Fruit fly (Drosophila melanogaster) whole organism, larva: ENCODE results near the gene CG15043.

Experiments
- noc ChIP-seq: fragments of 200-800 bp; sonication (Bioruptor generic); optimal IDR thresholded peaks from 3 replicates; lab custom pipeline; 2019; ENCODE audit warnings: missing biosample characterization, mild to moderate bottlenecking, missing genetic modification characterization, moderate library complexity

Gene CG15043

DNA sequence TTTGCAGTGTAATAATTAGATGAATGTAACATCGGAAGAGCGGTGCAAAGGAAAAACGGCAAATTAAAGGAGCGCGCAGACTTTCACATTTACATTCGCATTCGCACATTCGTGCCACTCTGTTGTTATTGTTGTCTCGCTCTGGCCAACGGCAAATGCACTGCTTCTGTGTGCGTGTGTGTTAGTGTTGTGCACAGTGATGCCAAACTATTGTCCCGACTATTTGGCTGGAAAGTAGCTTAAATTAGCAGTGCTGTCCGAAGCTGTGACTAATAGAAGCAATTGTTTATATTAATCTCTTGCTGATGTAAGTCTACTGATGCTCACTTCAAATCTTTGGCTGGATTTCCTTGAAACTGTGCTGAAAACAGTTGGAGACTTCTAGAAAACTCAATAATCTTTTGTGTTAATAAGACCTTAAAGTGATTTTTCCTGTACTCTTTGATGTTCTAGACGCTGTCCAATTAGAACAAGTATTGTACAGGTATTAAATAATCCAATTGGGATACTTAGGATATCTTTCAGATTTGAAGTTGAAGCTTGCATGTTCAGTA lies 22.1 kb upstream of the CG15043 start:
- no peak for TF ChIP-seq noc (tag; lab: Kevin White, UChicago)

DNA sequence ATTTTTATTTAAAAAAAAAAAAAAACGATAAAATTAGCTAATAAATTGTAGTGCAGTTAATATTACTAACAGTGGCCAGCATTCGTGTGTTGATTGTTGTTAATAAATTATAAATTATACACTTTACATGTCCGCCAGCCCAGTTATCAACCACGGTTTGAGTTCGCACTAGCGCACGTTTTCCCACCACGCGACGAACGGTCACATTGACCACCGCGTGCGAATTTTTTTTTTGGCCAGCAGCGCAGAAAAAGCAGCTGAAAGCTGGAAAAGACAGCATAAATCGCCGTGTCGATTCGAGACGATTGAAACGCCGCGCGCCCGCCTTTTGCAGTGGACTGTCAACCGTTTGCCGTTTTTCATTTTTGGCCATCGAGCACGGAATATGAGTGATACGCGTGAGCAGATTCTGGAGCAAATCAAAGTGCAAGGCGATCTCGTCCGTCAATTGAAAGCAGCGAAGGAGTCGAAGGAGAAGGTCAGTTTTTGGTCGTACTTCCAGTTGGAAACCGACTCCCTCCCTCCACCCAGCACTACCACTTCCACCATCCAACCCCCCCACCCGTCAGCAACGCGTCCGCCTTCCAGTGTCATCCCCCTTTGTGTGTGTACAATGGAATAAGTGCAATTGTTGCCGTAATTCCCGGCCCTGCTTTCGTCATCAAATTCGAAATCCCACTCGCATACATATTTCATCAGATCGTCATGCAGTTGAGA lies 21.4 kb upstream of the CG15043 start, which contains the start of the genes Bx and HisRS:
TSS of gene Bx (plus strand) at position 224 of the 717 bp plus-strand sequence.
TSS of gene HisRS (plus strand) at position 224 of the 717 bp plus-strand sequence.
- TF ChIP-seq noc (tag; lab: Kevin White, UChicago): no peak

DNA sequence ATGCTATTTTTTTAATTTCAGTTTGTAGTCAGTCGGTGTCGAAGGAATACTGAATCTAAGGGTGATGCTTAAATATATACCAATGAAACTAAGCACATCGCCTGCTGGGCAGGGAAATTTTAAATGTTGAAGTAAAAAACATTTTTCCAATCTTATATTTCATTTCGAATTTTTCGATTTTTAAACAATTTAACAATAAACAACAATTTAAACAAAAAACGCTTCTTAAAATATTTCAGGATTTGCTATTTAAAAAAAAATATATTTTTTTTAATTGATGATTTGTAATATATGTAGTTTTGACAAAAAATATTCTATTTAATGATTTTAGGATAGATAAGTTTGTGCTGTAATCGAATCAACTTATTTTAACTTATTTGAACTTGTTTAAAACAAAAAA lies 20.8 kb upstream of the CG15043 start, which contains the start of gene CG6470:
TSS of gene CG6470 (minus strand) at position 101 of the 400 bp plus-strand sequence.
- TF ChIP-seq noc (tag; lab: Kevin White, UChicago): no peak

DNA sequence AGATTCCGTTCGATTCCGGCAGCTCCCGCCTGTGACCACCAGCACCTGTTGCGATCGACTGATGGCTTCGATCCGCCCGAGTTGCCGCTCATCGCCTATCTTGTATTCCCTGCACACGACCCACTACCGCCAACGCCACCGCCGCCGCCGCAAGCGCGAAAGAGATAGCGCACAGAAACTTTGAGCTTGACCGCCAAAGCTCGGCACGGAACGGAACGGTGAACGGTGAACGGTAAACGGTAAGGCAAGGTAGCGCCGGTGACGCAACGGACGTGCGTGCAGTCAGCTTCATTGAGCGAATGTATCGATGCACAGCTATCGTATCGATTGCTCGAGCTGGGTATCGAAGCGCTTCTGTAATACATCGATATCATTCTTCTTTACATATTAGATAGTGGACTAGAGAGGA lies 18.3 kb upstream of the CG15043 start, which contains the start of gene Ggt-1:
TSS of gene Ggt-1 (minus strand) at position 251 of the 409 bp plus-strand sequence.
- TF ChIP-seq noc (tag; lab: Kevin White, UChicago): no peak

DNA sequence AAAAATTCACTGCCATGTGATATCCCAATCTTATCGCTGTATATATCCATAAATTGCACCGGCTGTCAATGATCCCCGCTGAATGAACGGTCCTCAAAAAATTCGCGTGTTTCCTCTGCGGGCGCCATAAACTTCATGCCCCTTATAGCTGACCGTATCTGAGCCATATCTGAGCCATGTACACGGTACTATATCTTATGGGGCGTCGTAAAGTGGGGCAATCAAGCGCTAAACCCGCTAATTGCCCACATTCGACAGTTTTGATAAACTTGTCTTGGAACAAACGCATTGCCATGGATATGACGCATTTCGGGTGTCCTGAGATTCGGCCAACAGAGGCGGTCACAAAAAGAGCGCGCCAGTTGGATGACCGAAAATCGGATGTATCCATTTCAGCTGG lies 16.9 kb upstream of the CG15043 start:
- no peak for TF ChIP-seq noc (tag; lab: Kevin White, UChicago)

DNA sequence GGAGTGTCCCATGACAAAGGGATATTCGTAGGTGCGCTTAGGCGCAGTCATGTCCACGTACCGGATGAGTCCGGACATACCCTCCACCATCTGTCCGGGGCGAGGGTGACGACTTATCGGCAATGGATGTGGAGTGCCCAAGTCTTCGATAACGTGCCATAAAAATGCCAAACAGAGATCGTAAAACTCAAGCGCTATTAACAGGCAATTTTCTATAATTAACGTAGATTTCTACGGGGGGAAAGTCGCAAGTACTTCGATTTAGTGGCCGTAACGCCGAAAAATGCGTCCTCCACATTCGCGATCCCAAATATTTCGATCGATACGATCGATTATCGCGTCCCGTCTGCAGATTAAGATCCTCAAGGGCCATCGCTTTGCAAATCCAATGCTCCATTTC lies 15.5 kb upstream of the CG15043 start:
- no peak for TF ChIP-seq noc (tag; lab: Kevin White, UChicago)

DNA sequence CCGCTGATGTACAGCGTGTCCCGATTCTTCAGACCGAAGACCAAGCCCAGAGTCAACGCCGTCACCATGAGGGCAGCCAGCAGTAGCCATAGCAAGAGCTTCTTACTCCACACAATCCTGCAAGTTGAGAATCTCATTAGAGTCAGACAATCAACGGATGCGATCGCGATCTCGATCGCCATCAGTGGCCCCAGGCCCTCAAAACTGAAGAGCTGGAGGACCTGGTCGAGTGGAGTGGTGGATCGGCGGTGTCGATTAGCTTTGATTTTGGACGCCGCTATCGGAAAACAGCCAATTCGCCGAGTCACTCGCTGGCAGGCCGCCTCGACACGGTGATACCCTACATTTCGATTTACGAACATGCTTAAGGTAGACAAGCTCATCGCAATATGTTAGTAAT lies 14.6 kb upstream of the CG15043 start:
- no peak for TF ChIP-seq noc (tag; lab: Kevin White, UChicago)

DNA sequence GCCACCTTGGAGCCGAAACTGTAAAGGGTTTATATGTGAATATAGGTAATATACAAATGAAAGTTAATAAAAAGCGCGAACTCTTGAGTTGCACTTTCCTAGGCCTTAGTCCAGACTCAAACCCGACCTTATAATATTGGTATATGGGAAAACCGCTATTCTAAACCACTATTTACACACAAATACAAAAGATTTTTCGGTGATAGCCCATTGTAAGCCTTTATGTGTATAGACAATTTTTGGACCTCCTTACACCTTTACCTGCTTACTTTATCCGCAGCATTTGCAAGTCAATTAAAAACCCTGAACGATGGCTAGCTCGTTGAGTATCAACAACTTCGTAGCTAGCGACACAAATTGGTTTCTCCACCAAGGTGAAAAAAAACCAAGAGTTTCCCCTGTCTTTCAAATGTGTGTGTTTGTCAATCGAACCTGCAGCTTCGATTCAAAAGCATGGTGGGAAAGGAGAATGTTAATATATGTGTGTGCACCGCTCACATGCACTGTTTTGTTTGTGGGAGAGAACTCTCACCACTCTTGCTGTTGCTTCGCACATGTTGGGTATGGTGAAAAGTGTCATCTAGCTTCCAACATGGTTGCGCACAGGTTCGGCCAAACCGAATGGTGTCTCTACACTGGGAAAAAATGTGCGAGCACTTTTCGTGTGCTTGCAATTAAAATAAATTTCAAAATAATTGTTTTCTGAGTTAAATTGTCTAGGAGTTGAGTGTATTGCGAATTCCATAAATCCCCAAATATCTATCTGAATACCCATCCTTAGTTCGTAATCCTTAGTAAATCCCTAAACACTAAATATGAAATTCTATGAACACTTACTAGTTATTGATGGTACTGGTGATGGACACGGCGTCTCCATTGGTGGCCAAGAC lies 12.9 kb upstream of the CG15043 start:
- no peak for TF ChIP-seq noc (tag; lab: Kevin White, UChicago)

DNA sequence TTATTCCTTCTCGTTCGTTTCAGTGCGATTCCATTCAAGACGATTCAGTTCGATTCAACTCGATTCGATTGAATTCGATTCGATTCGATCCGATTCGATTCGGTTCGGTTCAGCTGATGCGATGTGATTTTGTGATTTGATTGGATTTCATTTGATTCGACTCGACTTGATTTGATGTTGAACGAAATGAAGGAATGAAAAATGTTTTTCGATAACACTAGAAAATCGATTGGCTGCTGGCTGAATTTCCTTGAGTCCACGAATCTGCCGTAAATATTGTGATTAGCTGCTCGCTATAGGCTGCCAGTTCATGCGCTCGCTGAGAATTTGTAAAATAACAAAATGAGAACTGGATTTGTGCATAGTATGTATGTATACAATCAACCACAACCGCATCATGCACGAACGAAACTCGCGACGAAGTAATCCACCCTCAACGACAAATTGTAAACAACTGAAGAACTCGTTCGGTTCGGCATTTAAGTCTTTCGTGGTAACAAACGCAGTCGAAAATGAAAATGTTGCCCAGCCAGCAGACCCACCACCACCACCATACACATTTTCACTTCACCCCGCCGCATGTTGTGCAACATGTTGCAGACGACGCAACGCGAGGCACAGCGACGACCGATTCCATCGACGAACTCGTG lies 11.1 kb upstream of the CG15043 start, which contains the start of gene Wnt5:
TSS of gene Wnt5 (minus strand) at position 458 of the 650 bp plus-strand sequence.
- no peak for TF ChIP-seq noc (tag; lab: Kevin White, UChicago)

DNA sequence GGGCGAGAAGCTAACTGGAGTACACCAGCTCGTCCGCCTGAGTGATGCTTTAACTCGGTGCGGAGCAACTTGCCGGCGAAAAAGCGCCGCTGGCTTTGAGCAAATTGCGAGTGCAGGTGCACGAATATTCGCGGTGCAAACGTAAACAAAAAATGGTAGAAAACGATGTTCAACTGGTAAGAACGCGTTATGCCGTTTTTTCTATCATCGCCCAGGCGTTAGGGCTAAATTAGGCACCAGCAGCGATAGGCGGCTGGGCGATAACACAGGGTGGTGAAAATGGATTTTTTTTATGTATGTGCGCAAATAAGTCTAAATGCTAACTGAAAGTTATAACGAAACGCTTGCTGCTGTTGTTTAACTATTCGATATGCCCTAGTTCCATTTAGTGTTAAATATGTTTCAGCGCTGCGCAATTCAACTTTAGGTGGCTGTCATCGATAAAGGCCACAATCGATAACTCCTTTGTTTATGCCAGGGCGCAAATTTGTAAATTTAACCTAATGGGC lies 5.8 kb upstream of the CG15043 start, which contains the start of the genes Pgant7 and Xrcc2:
TSS of gene Pgant7 (minus strand) at position 308 of the 509 bp plus-strand sequence.
TSS of gene Xrcc2 (plus strand) at position 449 of the 509 bp plus-strand sequence.
- no peak for TF ChIP-seq noc (tag; lab: Kevin White, UChicago)

DNA sequence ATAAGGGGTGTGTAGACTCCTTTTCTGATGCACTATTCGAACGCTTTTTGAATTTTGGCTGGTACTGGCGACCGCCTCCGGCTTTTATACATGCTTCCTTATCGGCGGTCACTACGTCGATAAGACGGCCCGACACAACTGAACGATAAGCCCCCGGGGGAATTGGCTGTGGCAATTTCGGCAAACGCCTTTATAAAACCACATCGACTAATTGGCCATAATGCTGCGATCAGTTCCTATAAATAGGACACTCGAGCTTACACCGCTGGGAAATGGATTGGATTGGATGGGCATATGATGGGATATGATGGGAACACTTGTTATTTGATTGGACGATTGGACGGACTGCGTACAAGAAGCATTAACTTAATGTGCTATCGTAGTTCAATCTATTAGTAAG lies 2.0 kb downstream of the CG15043 start, which contains the start of gene CG15044:
TSS of gene CG15044 (minus strand) at position 66 of the 400 bp plus-strand sequence.
- no peak for TF ChIP-seq noc (tag; lab: Kevin White, UChicago)

DNA sequence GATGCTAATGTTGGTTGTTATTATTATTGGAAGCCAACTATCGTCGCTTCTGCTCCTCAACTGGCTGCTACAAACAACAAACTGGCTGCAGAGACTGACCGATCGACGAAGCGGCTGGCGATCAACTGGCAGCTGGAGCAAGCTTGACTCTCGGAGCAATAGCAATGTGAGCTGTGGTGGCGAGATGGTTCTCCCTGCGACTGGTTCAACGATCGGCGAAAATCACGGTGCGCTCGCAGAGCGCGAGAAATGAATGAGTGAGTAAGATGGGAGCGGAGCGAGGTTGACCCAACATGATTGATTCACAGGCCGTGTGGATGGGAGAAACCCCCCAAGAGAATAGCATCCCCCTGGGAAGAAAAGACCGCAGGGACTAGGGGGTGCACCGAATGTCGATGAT lies 4.5 kb downstream of the CG15043 start, which contains the start of gene CG15046:
TSS of gene CG15046 (minus strand) at position 112 of the 400 bp plus-strand sequence.
- TF ChIP-seq noc (tag; lab: Kevin White, UChicago): no peak

DNA sequence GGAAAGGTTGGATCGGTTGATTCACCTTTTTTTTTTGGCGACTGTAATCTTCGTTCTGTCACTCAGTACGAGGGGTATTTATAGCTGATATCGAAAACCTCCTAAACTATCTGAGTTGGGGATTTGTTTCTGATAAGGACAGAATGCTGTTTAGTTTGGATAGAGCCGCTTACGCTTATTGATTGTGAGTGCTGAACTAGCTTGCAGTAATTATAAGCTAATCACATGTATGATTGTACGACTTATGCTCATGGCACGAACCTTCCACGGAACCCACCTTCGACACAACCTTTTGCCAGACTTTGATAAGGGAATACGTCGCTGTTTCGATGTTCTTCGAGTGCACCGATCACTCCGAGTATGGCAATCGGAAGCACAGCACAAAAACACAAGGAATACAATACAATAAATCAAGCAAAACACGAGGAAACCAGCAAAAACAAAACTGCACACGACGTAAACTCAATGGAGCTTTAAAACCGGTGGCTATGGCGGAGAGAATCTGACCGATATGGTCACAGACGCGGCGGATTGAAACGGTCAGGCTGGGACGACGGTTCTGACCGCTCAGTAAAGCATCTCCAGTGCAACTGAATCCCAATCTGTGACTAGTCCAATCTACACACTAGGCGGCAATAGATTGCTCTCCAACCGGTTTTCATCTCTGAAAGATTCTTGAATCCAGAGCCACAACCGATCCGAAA lies 7.5 kb downstream of the CG15043 start, which contains the start of gene psh:
TSS of gene psh (minus strand) at position 566 of the 704 bp plus-strand sequence.
- no peak for TF ChIP-seq noc (tag; lab: Kevin White, UChicago)
